Fruit fly (Drosophila melanogaster) whole organism, adult: ENCODE results near the gene CG34263.

ENCODE experiments used
- CG11617 ChIP-seq: fragments of 200-800 bp; sonication (Bioruptor generic); optimal IDR thresholded peaks from 2 replicates; lab custom pipeline; 2017; ENCODE audit warnings: mild to moderate bottlenecking, missing biosample characterization, missing genetic modification reagents, missing genetic modification characterization
- CG12768 ChIP-seq: fragments of 200-800 bp; sonication (Bioruptor generic); optimal IDR thresholded peaks from 2 replicates; lab custom pipeline; 2017; ENCODE audit warnings: missing biosample characterization, missing genetic modification characterization, mild to moderate bottlenecking, moderate library complexity, missing genetic modification reagents
- CG1620 ChIP-seq: fragments of 200-800 bp; sonication (Bioruptor generic); optimal IDR thresholded peaks from 2 replicates; lab custom pipeline; 2016; ENCODE audit warnings: missing biosample characterization, missing genetic modification characterization
- CG33017 ChIP-seq: fragments of 200-800 bp; sonication (Bioruptor generic); optimal IDR thresholded peaks from 2 replicates; lab custom pipeline; 2018; ENCODE audit warnings: missing biosample characterization, mild to moderate bottlenecking, missing genetic modification characterization, moderate library complexity
- CG5204 ChIP-seq: fragments of 200-800 bp; sonication (Bioruptor generic); optimal IDR thresholded peaks from 2 replicates; lab custom pipeline; 2016; ENCODE audit warnings: missing biosample characterization, missing genetic modification characterization
- CG7101 ChIP-seq: fragments of 200-800 bp; sonication (Bioruptor generic); optimal IDR thresholded peaks from 2 replicates; lab custom pipeline; 2018; ENCODE audit warnings: missing biosample characterization, mild to moderate bottlenecking, missing genetic modification characterization, moderate library complexity
- Crg-1 ChIP-seq: fragments of 200-800 bp; sonication (Bioruptor generic); optimal IDR thresholded peaks from 2 replicates; lab custom pipeline; 2016; ENCODE audit warnings: missing biosample characterization, missing genetic modification characterization
- Hr96 ChIP-seq: fragments of 200-800 bp; sonication (Bioruptor generic); optimal IDR thresholded peaks from 2 replicates; lab custom pipeline; 2016; ENCODE audit warnings: missing biosample characterization, missing genetic modification characterization
- bab1 ChIP-seq: fragments of 200-800 bp; sonication (Bioruptor generic); optimal IDR thresholded peaks from 3 replicates; lab custom pipeline; 2019; ENCODE audit warnings: missing biosample characterization, mild to moderate bottlenecking, missing genetic modification characterization, moderate library complexity
- kay ChIP-seq: fragments of 200-800 bp; sonication (Bioruptor generic); peaks from one replicate; lab custom pipeline; 2016; ENCODE audit warnings: missing biosample characterization, missing genetic modification characterization, borderline replicate concordance
- pad ChIP-seq: fragments of 200-800 bp; sonication (Bioruptor generic); optimal IDR thresholded peaks from 3 replicates; lab custom pipeline; 2017; ENCODE audit warnings: missing biosample characterization, missing genetic modification characterization, mild to moderate bottlenecking, moderate library complexity, missing genetic modification reagents

DNA sequence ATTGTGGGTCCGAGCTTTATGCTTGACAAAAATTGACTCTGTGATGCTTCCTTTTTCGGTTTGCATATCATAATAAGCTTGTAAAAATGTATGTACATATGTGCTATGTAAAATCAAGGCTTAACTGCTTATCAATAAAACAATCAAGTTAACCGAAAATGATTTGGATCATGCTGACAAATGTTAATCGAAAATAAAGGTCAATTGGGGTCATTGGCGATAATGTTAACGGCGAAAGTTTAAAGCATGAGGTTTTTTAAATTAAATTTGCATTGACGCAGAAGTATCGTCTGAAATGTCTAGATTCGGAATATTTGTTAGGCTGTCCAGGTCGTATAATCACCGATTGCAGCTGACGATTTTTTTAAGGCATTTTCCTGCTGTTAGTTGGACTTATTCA lies 49.4 kb downstream of the CG34263 start, which contains the start of gene Kaz1-ORFB:
- TF ChIP-seq CG5204 (GFP tag; lab: Kevin White, UChicago) (no peak), Hr96 (GFP tag; lab: Kevin White, UChicago) (no peak), kay (GFP tag; lab: Kevin White, UChicago) (no peak), CG12768 (GFP tag; lab: Kevin White, UChicago) (no peak), CG1620 (no peak), pad (GFP tag; lab: Kevin White, UChicago) (no peak), Crg-1 (GFP tag; lab: Kevin White, UChicago) (no peak), CG33017 (tag; lab: Kevin White, UChicago) (no peak), bab1 (GFP tag; lab: Kevin White, UChicago) (no peak), CG7101 (tag; lab: Kevin White, UChicago) (no peak), CG11617 (GFP tag; lab: Kevin White, UChicago) (no peak)
